Fruit fly (Drosophila melanogaster): ENCODE results near the gene CG8664.
A peak's percentile ranks its signal among the peaks of the same experiment; 100 is the strongest.

Gene CG8664

dm6 chrX:17294169-17294833 lies 11.8 kb upstream of the CG8664 start (continued):
- peak; percentile 31; the same call in 1 of the 3 replicates for TF ChIP-seq CG34422 (GFP tag; IDR thresholded peaks at IDR 0.05)
- no peak for TF ChIP-seq CG14710 (tag; optimal IDR thresholded peaks at IDR 0.05)
- peak; percentile 20; the same call in 1 of the 2 replicates for TF ChIP-seq CG10321 (GFP tag; IDR thresholded peaks at IDR 0.05)
- peak; percentile 9 for TF ChIP-seq CG13894 (tag; optimal IDR thresholded peaks at IDR 0.05)
- no peak for TF ChIP-seq hb (GFP tag; IDR thresholded peaks at IDR 0.05; ENCODE audit: partially characterized antibody)
- TF ChIP-seq CG8281 (tag; optimal IDR thresholded peaks at IDR 0.05) = peak; percentile 13
- TF ChIP-seq PHDP (tag; optimal IDR thresholded peaks at IDR 0.05) = no peak
- TF ChIP-seq da (GFP tag; optimal IDR thresholded peaks at IDR 0.05) = no peak
- TF ChIP-seq Pdp1 (GFP tag; optimal IDR thresholded peaks at IDR 0.05) = peak in 1 of 2 experiments; percentile 85
- TF ChIP-seq exex (tag; optimal IDR thresholded peaks at IDR 0.05) = peak; percentile 28
- TF ChIP-seq chm (GFP tag; IDR thresholded peaks at IDR 0.05) = 0 out of 2 replicates have a peak, but pooled peaks have one; percentile 35
- TF ChIP-seq CG14441 (GFP tag; IDR thresholded peaks at IDR 0.05) = peak; percentile 45
- no peak for TF ChIP-seq CG11504 (tag; optimal IDR thresholded peaks at IDR 0.05)
- peak; percentile 20 for TF ChIP-seq her (GFP tag; optimal IDR thresholded peaks at IDR 0.05)
- no peak for TF ChIP-seq CG12744 (GFP tag; optimal IDR thresholded peaks at IDR 0.05)
- no peak for TF ChIP-seq CG3281 (GFP tag; optimal IDR thresholded peaks at IDR 0.05)
- no peak for TF ChIP-seq hkb (optimal IDR thresholded peaks at IDR 0.05)
- peak; percentile 55; the same call in 1 of the 2 replicates for TF ChIP-seq hkb (GFP tag; IDR thresholded peaks at IDR 0.05)
- TF ChIP-seq CG7556 (GFP tag; optimal IDR thresholded peaks at IDR 0.05) = peak; percentile 30
- TF ChIP-seq CG31365 (tag; optimal IDR thresholded peaks at IDR 0.05) = peak; percentile 36
- 0 out of 2 replicates have a peak, but pooled peaks have one; percentile 25 for TF ChIP-seq gsb (GFP tag; IDR thresholded peaks at IDR 0.05)
- TF ChIP-seq Med (GFP tag) = peak; percentile 49
- peak; percentile 72 for TF ChIP-seq CG12071 (GFP tag; optimal IDR thresholded peaks at IDR 0.05)
- TF ChIP-seq CG18011 (GFP tag; optimal IDR thresholded peaks at IDR 0.05) = no peak
- peak; percentile 71; the same call in 2 of the 4 replicates for TF ChIP-seq chinmo (GFP tag; IDR thresholded peaks at IDR 0.05; ENCODE audit: partially characterized antibody)
- peak; percentile 63 for TF ChIP-seq sug (tag; optimal IDR thresholded peaks at IDR 0.05)
- TF ChIP-seq CG17568 (GFP tag; optimal IDR thresholded peaks at IDR 0.05) = peak; percentile 30
- TF ChIP-seq CG2120 (GFP tag; optimal IDR thresholded peaks at IDR 0.05) = no peak
- peak; percentile 34 for TF ChIP-seq ATbp (GFP tag; optimal IDR thresholded peaks at IDR 0.05)
- TF ChIP-seq mirr (GFP tag; optimal IDR thresholded peaks at IDR 0.05) = peak; percentile 93
- TF ChIP-seq CG14667 (GFP tag; IDR thresholded peaks at IDR 0.05) = no peak
- peak; percentile 34 for TF ChIP-seq B-H2 (GFP tag; optimal IDR thresholded peaks at IDR 0.05)
- no peak for TF ChIP-seq CG12155 (GFP tag; optimal IDR thresholded peaks at IDR 0.05)
- TF ChIP-seq CG12769 (tag; optimal IDR thresholded peaks at IDR 0.05) = peak; percentile 53
- no peak for TF ChIP-seq CG8290 (GFP tag; optimal IDR thresholded peaks at IDR 0.05)
- TF ChIP-seq CG8290 (tag; optimal IDR thresholded peaks at IDR 0.05) = peak in 1 of 2 experiments; percentile 68
- no peak for TF ChIP-seq HLHmδ (GFP tag; optimal IDR thresholded peaks at IDR 0.05)
- TF ChIP-seq sens-2 (GFP tag; IDR thresholded peaks at IDR 0.05) = no peak
- no peak for TF ChIP-seq HmgZ (tag; optimal IDR thresholded peaks at IDR 0.05)
- no peak for TF ChIP-seq Eip74EF (GFP tag; optimal IDR thresholded peaks at IDR 0.05)
- TF ChIP-seq CG4707 (GFP tag; optimal IDR thresholded peaks at IDR 0.05) = peak; percentile 27
- peak; percentile 57 for TF ChIP-seq Fer1 (GFP tag; optimal IDR thresholded peaks at IDR 0.05)
- peak; percentile 36 for TF ChIP-seq ftz-f1 (GFP tag; optimal IDR thresholded peaks at IDR 0.05)
- no peak for TF ChIP-seq CG5245 (GFP tag; optimal IDR thresholded peaks at IDR 0.05)
- peak; percentile 61 for TF ChIP-seq Xrp1 (GFP tag; IDR thresholded peaks at IDR 0.05)
- TF ChIP-seq nau (GFP tag; optimal IDR thresholded peaks at IDR 0.05) = peak; percentile 33
- TF ChIP-seq mld (GFP tag; IDR thresholded peaks at IDR 0.05; ENCODE audit: partially characterized antibody) = 0 out of 3 replicates have a peak, but pooled peaks have one; percentile 42
- TF ChIP-seq Awh (GFP tag; IDR thresholded peaks at IDR 0.05) = peak; percentile 55; the same call in 1 of the 2 replicates
- TF ChIP-seq wek (GFP tag; optimal IDR thresholded peaks at IDR 0.05) = peak; percentile 52
